Worm (Caenorhabditis elegans): Measurements from ENCODE around the gene F57G12.1.

Gene F57G12.1

DNA sequence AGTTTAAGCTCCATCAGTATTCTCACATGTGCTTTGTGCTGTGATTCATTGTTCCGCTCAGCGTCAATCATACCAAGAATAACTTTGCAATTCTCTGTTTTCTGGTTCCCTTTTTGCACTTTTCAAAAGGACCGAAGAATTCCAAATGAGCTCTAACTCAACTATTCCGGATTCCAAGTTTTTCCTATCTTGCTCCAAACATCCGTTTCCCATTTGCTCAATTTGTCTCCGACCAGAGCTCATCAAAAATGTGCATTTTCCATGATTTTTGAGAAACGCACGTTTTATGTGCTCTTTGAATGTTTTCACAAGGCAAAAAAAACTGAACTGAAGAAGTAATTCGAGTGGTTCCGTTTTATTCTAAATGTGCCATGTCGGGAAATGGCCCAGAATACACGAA lies 26.8 kb upstream of the F57G12.1 start:
- TF ChIP-seq nhr-11 (tag; optimal IDR thresholded peaks at IDR 0.05) (no peak), lin-39 (tag; optimal IDR thresholded peaks at IDR 0.05) (no peak), egl-5 (tag; optimal IDR thresholded peaks at IDR 0.05) (no peak), ZK546.5 (tag; optimal IDR thresholded peaks at IDR 0.05) (no peak), tbx-2 (tag; optimal IDR thresholded peaks at IDR 0.05) (no peak), nhr-12 (tag; optimal IDR thresholded peaks at IDR 0.05) (no peak)

- TF ChIP-seq aly-2 (tag; optimal IDR thresholded peaks at IDR 0.05) (no peak), lin-39 (tag; optimal IDR thresholded peaks at IDR 0.05) (no peak), tbx-2 (tag; optimal IDR thresholded peaks at IDR 0.05) (no peak), hmg-11 (tag; optimal IDR thresholded peaks at IDR 0.05) (no peak), ama-1 (optimal IDR thresholded peaks at IDR 0.05) (no peak), nhr-11 (tag; optimal IDR thresholded peaks at IDR 0.05) (no peak), sea-2 (GFP tag; optimal IDR thresholded peaks at IDR 0.05) (no peak), egl-5 (tag; optimal IDR thresholded peaks at IDR 0.05) (no peak), daf-12 (tag; optimal IDR thresholded peaks at IDR 0.05) (no peak), nhr-76 (tag; optimal IDR thresholded peaks at IDR 0.05) (no peak), lsy-12 (tag; optimal IDR thresholded peaks at IDR 0.05) (no peak), lin-15B (tag; optimal IDR thresholded peaks at IDR 0.05) (no peak)
Observed at ce11 chrX:12197367-12197766, 25.9 kb upstream of the F57G12.1 start.

DNA sequence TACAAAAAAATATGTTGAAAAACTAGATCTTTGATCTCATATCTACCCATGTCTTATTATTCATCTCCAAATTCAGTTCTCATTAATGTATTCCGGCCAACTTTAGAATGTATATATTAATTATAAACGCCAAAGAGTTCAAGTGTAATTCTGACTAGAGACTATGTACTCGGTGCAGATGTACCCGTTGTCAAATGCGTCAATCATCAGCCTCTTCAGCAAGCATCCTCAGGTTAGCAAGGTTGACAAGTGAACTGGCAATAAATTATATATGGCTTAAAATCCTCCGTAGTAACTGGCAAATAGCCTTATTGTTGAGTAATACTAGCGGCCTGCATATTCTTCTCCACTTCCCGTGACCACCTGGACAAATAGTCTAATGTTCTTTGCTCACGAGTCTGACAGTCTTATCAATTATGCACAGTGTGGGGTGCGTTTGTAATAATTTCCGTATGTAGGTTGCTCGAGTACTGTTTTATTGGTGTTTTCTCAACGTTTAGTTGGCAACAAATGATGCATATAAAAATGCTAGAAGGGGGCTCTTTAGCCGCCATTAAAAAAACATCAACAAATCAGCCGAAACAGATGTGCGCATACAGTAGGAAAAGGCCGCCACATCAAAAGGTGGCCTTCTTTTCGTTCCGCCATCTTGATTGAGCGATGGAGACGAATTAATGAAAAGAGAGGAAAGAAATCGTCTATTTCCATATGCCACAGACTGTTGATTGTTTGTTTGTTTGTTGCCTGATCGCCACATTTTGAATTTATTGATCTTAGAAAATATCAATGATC lies 17.0 kb upstream of the F57G12.1 start:
- TF ChIP-seq zag-1 (tag; optimal IDR thresholded peaks at IDR 0.05) (no peak), pqm-1 (tag; optimal IDR thresholded peaks at IDR 0.05) (peak; percentile 61), elt-2 (tag; optimal IDR thresholded peaks at IDR 0.05) (peak; percentile 15), jun-1 (tag; optimal IDR thresholded peaks at IDR 0.05) (no peak), eor-1 (tag; optimal IDR thresholded peaks at IDR 0.05) (no peak), egl-5 (tag; optimal IDR thresholded peaks at IDR 0.05) (peak; percentile 52), nhr-25 (tag; optimal IDR thresholded peaks at IDR 0.05) (peak; percentile 9), nhr-77 (tag; optimal IDR thresholded peaks at IDR 0.05) (no peak)

DNA sequence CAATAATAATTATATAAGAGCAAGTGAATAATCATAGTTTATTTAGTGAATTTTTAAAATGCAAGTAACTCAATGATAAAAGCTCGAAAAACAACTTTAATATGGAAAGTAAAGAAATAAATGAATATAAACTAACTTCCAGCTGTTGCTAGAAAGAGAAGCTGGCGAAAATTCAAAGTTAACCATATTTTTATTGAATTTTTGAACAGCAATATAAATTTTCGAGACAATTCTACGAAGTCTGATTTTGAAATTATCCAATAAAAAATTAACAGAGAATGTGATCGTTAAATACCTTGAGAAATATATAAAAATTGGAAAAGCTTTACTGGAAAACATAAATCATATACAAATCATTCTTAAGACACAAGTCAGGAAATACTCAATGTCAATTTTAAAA lies 15.1 kb upstream of the F57G12.1 start:
- TF ChIP-seq nhr-25 (tag; optimal IDR thresholded peaks at IDR 0.05) = no peak
- TF ChIP-seq unc-39 (tag; optimal IDR thresholded peaks at IDR 0.05) = no peak
- no peak for TF ChIP-seq snpc-4 (tag; optimal IDR thresholded peaks at IDR 0.05)
- no peak for TF ChIP-seq egl-5 (tag; optimal IDR thresholded peaks at IDR 0.05)
- no peak for TF ChIP-seq nhr-43 (tag; optimal IDR thresholded peaks at IDR 0.05; ENCODE audit: poor library complexity, severe bottlenecking)
- no peak for TF ChIP-seq ceh-82 (tag; optimal IDR thresholded peaks at IDR 0.05)
- no peak for TF ChIP-seq ZK546.5 (tag; optimal IDR thresholded peaks at IDR 0.05)
- TF ChIP-seq lin-39 (tag; optimal IDR thresholded peaks at IDR 0.05) = no peak

ce11 chrX:12185847-12186559 lies 14.5 kb upstream of the F57G12.1 start:
- TF ChIP-seq pha-4 (tag; optimal IDR thresholded peaks at IDR 0.05) (peak; percentile 32), skn-1 (tag; optimal IDR thresholded peaks at IDR 0.05) (no peak)

DNA sequence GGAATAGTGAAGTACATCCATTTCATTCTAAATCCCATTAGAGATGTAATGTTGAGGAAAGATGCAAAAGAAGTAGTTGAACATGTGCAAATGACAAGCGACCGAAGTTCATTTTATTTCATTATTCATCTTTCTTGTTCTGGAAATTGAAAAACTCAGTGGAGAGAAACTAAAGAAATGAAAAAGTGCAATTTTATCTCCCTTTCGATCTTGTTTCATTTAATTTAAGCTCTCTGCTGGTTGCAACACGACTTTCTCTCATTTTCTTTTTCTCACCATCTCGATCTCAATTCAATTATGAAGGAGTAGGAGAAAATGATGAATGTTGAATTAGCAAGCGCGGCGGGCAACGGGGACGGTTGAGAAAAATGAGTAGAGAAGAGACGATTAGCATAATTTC lies 12.9 kb upstream of the F57G12.1 start:
- TF ChIP-seq nfya-1 (tag; optimal IDR thresholded peaks at IDR 0.05; ENCODE audit: insufficient read depth) = peak; percentile 19
- no peak for TF ChIP-seq pha-4 (tag; optimal IDR thresholded peaks at IDR 0.05)
- peak; percentile 65 for TF ChIP-seq fkh-10 (GFP tag; optimal IDR thresholded peaks at IDR 0.05)
